Fruit fly (Drosophila melanogaster): ENCODE data around the gene CG18132.

The CG18132 gene

DNA sequence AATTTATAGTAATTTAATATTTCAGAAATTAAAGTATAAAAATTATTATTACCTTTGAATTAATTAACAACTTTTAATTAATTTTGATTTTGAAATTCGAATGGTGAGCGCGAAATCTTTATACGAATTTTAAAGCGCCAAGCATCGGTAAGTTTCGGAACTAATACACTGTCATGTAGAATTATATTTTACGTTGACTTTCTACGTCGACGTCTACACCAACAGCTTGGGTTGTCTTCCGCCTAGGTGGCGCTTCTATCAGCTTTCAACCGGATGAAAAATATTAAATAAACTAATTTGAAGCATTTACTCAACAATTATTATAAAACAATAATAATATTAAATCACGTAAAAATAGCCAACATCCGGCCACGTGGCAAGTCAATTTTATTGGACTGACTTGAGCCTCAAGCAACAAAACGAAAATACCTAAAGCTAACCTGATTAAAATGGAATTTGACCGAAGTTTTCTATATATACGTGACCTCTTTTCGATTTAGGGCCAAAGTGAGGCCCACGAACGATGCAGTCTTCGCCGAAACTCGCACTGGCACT is 25.4 kb downstream of the CG18132 start, which contains the start of gene CG31928:
CG31928 (plus strand) TSS at position 505 of the 555 bp plus-strand sequence.
- TF ChIP-seq CG5204 (GFP tag; optimal IDR thresholded peaks at IDR 0.05) = peak; percentile 20
- TF ChIP-seq cnc (optimal IDR thresholded peaks at IDR 0.05) = no peak
- no peak for TF ChIP-seq bab1 (GFP tag; optimal IDR thresholded peaks at IDR 0.05)
- no peak for TF ChIP-seq Clk (GFP tag; optimal IDR thresholded peaks at IDR 0.05)
- no peak for TF ChIP-seq pad (GFP tag; optimal IDR thresholded peaks at IDR 0.05)
- TF ChIP-seq CG14711 (tag; optimal IDR thresholded peaks at IDR 0.05) = no peak

DNA sequence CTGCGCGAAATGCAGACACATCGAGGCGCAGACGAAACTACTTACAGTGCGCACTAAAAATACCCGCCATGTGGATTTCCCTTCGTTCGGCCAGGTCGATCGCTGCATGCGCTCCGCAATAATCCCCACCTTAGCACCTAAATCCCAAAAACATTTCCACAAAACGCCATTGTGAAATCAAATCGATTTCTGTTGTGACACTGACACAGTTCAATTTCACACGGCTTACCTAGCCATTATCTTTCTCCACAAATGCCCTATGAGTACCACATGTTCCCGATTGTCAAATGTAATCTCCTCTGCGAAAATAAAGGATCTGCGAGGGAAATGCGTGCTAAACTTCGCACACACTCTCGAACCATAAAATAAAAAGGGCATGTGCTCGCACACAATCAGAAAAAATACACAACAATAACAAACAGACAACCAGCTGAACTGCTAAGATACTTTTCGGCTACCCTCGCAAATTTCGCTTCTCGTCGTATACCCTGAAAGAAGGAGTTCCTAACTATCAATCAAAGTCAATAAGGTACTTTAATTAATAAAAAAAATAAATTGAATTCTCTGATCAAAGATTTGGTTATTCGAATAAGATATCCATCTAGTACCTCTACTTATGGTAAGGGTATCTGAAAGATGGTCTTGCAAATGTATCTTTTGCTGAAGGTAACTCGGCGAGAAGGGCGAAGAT is 31.2 kb downstream of the CG18132 start:
- TF ChIP-seq CG5204 (GFP tag; optimal IDR thresholded peaks at IDR 0.05) = no peak
- no peak for TF ChIP-seq pad (GFP tag; optimal IDR thresholded peaks at IDR 0.05)
- TF ChIP-seq Clk (GFP tag; optimal IDR thresholded peaks at IDR 0.05) = no peak
- no peak for TF ChIP-seq Hr96 (GFP tag; optimal IDR thresholded peaks at IDR 0.05)
- no peak for TF ChIP-seq CG33017 (tag; optimal IDR thresholded peaks at IDR 0.05)
- TF ChIP-seq cnc (optimal IDR thresholded peaks at IDR 0.05) = no peak
- no peak for TF ChIP-seq CG11617 (GFP tag; optimal IDR thresholded peaks at IDR 0.05)
- TF ChIP-seq bab1 (GFP tag; optimal IDR thresholded peaks at IDR 0.05) = no peak
- no peak for TF ChIP-seq tj (GFP tag; optimal IDR thresholded peaks at IDR 0.05)
- no peak for TF ChIP-seq toe (GFP tag; optimal IDR thresholded peaks at IDR 0.05)
- TF ChIP-seq CG1620 (GFP tag; optimal IDR thresholded peaks at IDR 0.05) = no peak
- no peak for TF ChIP-seq Mnt (GFP tag; optimal IDR thresholded peaks at IDR 0.05)

DNA sequence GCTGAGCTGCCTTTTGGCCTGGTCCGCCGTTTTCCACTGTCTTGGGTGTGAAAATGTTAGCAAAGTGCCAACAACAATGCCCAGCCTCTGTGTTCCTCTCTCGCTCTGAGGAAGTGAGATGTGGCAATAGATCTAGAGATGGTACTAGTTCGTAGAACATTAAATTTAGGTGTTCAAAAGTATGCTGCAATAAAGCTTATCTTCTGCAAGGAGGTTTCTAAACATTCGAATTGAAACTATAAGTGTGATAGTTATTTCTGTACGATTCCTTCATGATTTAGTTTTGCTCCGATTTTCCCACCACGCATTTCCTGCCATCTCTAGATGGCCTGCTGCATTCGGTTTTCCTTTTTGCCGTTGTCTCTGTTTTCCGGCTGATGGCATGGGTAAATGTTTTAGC is 38.8 kb downstream of the CG18132 start:
- TF ChIP-seq kay (GFP tag; ENCODE audit: borderline replicate concordance) (no peak), toe (GFP tag; optimal IDR thresholded peaks at IDR 0.05) (no peak), Hr96 (GFP tag; optimal IDR thresholded peaks at IDR 0.05) (no peak), cnc (optimal IDR thresholded peaks at IDR 0.05) (no peak), ovo (GFP tag; optimal IDR thresholded peaks at IDR 0.05) (no peak), tj (GFP tag; optimal IDR thresholded peaks at IDR 0.05) (no peak), CG14711 (tag; optimal IDR thresholded peaks at IDR 0.05) (no peak), cic (GFP tag; optimal IDR thresholded peaks at IDR 0.05) (no peak), Clk (GFP tag; optimal IDR thresholded peaks at IDR 0.05) (no peak), CG7101 (tag; optimal IDR thresholded peaks at IDR 0.05) (no peak), Crg-1 (GFP tag; optimal IDR thresholded peaks at IDR 0.05) (no peak), CG33017 (tag; optimal IDR thresholded peaks at IDR 0.05) (no peak), CG1620 (GFP tag; optimal IDR thresholded peaks at IDR 0.05) (no peak), CG5204 (GFP tag; optimal IDR thresholded peaks at IDR 0.05) (no peak), CG11617 (GFP tag; optimal IDR thresholded peaks at IDR 0.05) (no peak), bab1 (GFP tag; optimal IDR thresholded peaks at IDR 0.05) (no peak)

DNA sequence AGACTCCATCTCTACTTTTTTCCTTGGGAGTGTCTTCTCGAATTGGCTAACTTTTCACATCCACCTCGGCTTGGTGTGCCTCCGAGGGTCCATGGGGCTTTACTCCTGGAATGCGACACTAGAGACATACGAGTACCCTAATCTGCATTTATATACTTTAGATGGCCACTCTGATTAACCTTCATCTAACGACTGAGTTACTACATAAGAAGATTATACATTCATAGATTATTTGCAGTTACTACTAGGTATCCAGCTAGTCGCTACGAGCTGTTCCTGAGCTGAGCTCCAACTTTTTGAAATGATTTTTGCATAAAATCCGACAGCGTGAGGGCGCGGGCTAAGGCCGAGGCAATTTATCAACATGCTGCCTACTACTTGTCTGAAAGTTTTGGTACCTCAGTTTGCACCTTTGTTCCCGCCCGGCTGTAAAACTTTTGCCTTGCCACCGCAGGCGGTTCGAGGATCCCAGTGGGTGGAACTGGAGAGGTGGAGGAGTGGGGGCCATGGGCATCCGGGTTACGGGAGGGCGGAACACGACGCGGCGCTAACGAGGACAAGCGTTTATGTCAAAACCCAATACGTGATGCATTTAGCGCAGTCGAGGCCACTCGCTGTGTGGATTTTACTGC is 40.3 kb downstream of the CG18132 start:
- TF ChIP-seq pad (GFP tag; optimal IDR thresholded peaks at IDR 0.05) (no peak), Mnt (GFP tag; optimal IDR thresholded peaks at IDR 0.05) (no peak), CG7101 (tag; optimal IDR thresholded peaks at IDR 0.05) (no peak), Hr96 (GFP tag; optimal IDR thresholded peaks at IDR 0.05) (no peak), CG5204 (GFP tag; optimal IDR thresholded peaks at IDR 0.05) (no peak), tj (GFP tag; optimal IDR thresholded peaks at IDR 0.05) (no peak)

DNA sequence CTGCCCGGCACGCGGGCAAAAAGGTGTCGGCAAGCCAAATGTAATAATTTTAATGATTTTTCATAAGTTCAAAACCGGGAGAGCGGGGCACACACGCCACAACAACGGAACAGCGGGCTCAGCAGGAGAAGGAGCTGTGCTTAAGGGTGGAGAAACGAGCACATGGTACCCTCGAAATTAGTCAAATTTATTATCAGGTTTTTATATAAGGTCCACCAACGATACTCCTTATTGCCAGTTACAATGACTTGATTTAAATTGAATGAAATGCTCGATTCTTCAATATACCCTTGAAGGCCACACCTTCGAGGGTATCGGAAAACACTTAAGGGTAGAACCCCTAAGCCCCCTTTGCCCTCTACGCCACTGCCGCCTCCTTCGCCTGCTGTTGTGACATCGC is 43.9 kb downstream of the CG18132 start:
- no peak for TF ChIP-seq bab1 (GFP tag; optimal IDR thresholded peaks at IDR 0.05)
- TF ChIP-seq pad (GFP tag; optimal IDR thresholded peaks at IDR 0.05) = no peak
- no peak for TF ChIP-seq Mnt (GFP tag; optimal IDR thresholded peaks at IDR 0.05)
- no peak for TF ChIP-seq CG7101 (tag; optimal IDR thresholded peaks at IDR 0.05)
- TF ChIP-seq Crg-1 (GFP tag; optimal IDR thresholded peaks at IDR 0.05) = no peak
- TF ChIP-seq Hr96 (GFP tag; optimal IDR thresholded peaks at IDR 0.05) = no peak
- no peak for TF ChIP-seq CG12768 (GFP tag; optimal IDR thresholded peaks at IDR 0.05)
- no peak for TF ChIP-seq CG14711 (tag; optimal IDR thresholded peaks at IDR 0.05)
- no peak for TF ChIP-seq CG11617 (GFP tag; optimal IDR thresholded peaks at IDR 0.05)
- TF ChIP-seq CG33017 (tag; optimal IDR thresholded peaks at IDR 0.05) = no peak
- TF ChIP-seq toe (GFP tag; optimal IDR thresholded peaks at IDR 0.05) = no peak
- TF ChIP-seq tj (GFP tag; optimal IDR thresholded peaks at IDR 0.05) = no peak
- no peak for TF ChIP-seq CG7045 (GFP tag; optimal IDR thresholded peaks at IDR 0.05)
- no peak for TF ChIP-seq cnc (optimal IDR thresholded peaks at IDR 0.05)
- no peak for TF ChIP-seq Clk (GFP tag; optimal IDR thresholded peaks at IDR 0.05)
- TF ChIP-seq cic (GFP tag; optimal IDR thresholded peaks at IDR 0.05) = no peak
- no peak for TF ChIP-seq ovo (GFP tag; optimal IDR thresholded peaks at IDR 0.05)
- no peak for TF ChIP-seq CG5204 (GFP tag; optimal IDR thresholded peaks at IDR 0.05)
- TF ChIP-seq kay (GFP tag; ENCODE audit: borderline replicate concordance) = no peak
- no peak for TF ChIP-seq CG1620 (GFP tag; optimal IDR thresholded peaks at IDR 0.05)

DNA sequence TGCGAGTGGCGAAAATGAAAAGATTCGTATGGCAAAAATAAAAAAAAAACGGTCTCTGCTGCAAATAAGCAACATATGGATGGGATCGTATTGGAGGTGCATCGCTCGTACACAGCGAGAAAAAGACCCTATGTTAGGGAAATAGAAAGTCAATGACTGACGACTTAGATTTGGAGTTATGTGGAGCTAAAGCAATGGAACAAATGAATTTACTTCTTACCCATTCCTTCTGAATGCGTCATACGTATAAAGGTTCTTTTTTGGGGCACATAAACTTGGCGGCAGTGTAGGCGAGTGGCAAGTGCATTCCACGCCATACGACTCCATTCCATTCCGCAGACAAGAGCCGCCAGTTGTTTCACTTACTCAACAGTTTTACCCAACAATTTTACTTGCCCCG is 46.5 kb downstream of the CG18132 start:
- TF ChIP-seq Mnt (GFP tag; optimal IDR thresholded peaks at IDR 0.05) (no peak), kay (GFP tag; ENCODE audit: borderline replicate concordance) (no peak), tj (GFP tag; optimal IDR thresholded peaks at IDR 0.05) (no peak), pad (GFP tag; optimal IDR thresholded peaks at IDR 0.05) (no peak), CG12768 (GFP tag; optimal IDR thresholded peaks at IDR 0.05) (no peak), Clk (GFP tag; optimal IDR thresholded peaks at IDR 0.05) (no peak), CG1620 (GFP tag; optimal IDR thresholded peaks at IDR 0.05) (no peak), Hr96 (GFP tag; optimal IDR thresholded peaks at IDR 0.05) (no peak), bab1 (GFP tag; optimal IDR thresholded peaks at IDR 0.05) (no peak), CG5204 (GFP tag; optimal IDR thresholded peaks at IDR 0.05) (no peak), cic (GFP tag; optimal IDR thresholded peaks at IDR 0.05) (no peak), CG14711 (tag; optimal IDR thresholded peaks at IDR 0.05) (no peak), CG7101 (tag; optimal IDR thresholded peaks at IDR 0.05) (no peak), CG33017 (tag; optimal IDR thresholded peaks at IDR 0.05) (no peak), CG7045 (GFP tag; optimal IDR thresholded peaks at IDR 0.05) (no peak), Crg-1 (GFP tag; optimal IDR thresholded peaks at IDR 0.05) (no peak), CG11617 (GFP tag; optimal IDR thresholded peaks at IDR 0.05) (no peak), ovo (GFP tag; optimal IDR thresholded peaks at IDR 0.05) (no peak), cnc (optimal IDR thresholded peaks at IDR 0.05) (no peak), toe (GFP tag; optimal IDR thresholded peaks at IDR 0.05) (no peak)
